Worm (Caenorhabditis elegans): ENCODE measurements around the gene W02F12.2.
A peak's percentile ranks its signal among the peaks of the same experiment; 100 is the strongest.

W02F12.2 gene

ce11 chrV:6656451-6657115, 40.9 kb downstream of the W02F12.2 start, which contains the start of gene snb-1 (continued):
- TF ChIP-seq jun-1 (tag; optimal IDR thresholded peaks at IDR 0.05) (peak; percentile 59), grh-1 (GFP tag; IDR thresholded peaks at IDR 0.05) (peak; percentile 58), skn-1 (tag; optimal IDR thresholded peaks at IDR 0.05) (peak; percentile 91), alr-1 (tag; optimal IDR thresholded peaks at IDR 0.05; ENCODE audit: borderline replicate concordance) (no peak), mdl-1 (tag; optimal IDR thresholded peaks at IDR 0.05) (peak in 1 of 2 experiments; percentile 57), lir-3 (tag; optimal IDR thresholded peaks at IDR 0.05; ENCODE audit: poor library complexity) (no peak), fos-1 (tag; optimal IDR thresholded peaks at IDR 0.05) (peak; percentile 1), dpl-1 (GFP tag; optimal IDR thresholded peaks at IDR 0.05) (peak; percentile 61 to 71 (median 62)), F16B12.6 (tag; optimal IDR thresholded peaks at IDR 0.05) (peak; percentile 95), ztf-11 (tag; optimal IDR thresholded peaks at IDR 0.05) (no peak), tlp-1 (tag; optimal IDR thresholded peaks at IDR 0.05) (no peak), lin-39 (tag; optimal IDR thresholded peaks at IDR 0.05) (no peak), ztf-4 (tag; optimal IDR thresholded peaks at IDR 0.05) (peak; percentile 35), C16A3.4 (tag; optimal IDR thresholded peaks at IDR 0.05) (peak; percentile 78), nhr-71 (tag; optimal IDR thresholded peaks at IDR 0.05) (peak; percentile 79), efl-1 (optimal IDR thresholded peaks at IDR 0.05) (peak; percentile 69 to 70), efl-1 (GFP tag; optimal IDR thresholded peaks at IDR 0.05 in 1 of 2) (peak; percentile 66 to 97), ceh-8 (GFP tag; optimal IDR thresholded peaks at IDR 0.05) (no peak), ceh-63 (GFP tag; optimal IDR thresholded peaks at IDR 0.05) (no peak), elt-3 (tag; optimal IDR thresholded peaks at IDR 0.05) (peak in 2 of 6 experiments; percentile 78 to 87), nhr-77 (tag; optimal IDR thresholded peaks at IDR 0.05) (peak; percentile 19), rnt-1 (tag; optimal IDR thresholded peaks at IDR 0.05) (peak; percentile 49), C34B4.2 (tag; optimal IDR thresholded peaks at IDR 0.05) (no peak), xbp-1 (tag; optimal IDR thresholded peaks at IDR 0.05) (peak; percentile 65), zip-4 (GFP tag; optimal IDR thresholded peaks at IDR 0.05) (peak; percentile 99), ceh-82 (tag; optimal IDR thresholded peaks at IDR 0.05) (peak; percentile 97 to 99 (median 97)), nhr-11 (tag; optimal IDR thresholded peaks at IDR 0.05) (no peak)

ce11 chrV:6655174-6655573, 42.3 kb downstream of the W02F12.2 start, which contains the start of gene syx-18:
Gene syx-18, minus strand, starts transcription at chrV:6655449.
- no peak for TF ChIP-seq snu-23 (GFP tag; optimal IDR thresholded peaks at IDR 0.05)
- TF ChIP-seq xbp-1 (tag; optimal IDR thresholded peaks at IDR 0.05), result no peak
- peak; percentile 3 for TF ChIP-seq fos-1 (tag; optimal IDR thresholded peaks at IDR 0.05)
- no peak for TF ChIP-seq unc-98 (GFP tag; IDR thresholded peaks at IDR 0.05)
- TF ChIP-seq tbx-2 (tag; optimal IDR thresholded peaks at IDR 0.05), result no peak
- TF ChIP-seq pax-3 (tag; optimal IDR thresholded peaks at IDR 0.05), result no peak
- TF ChIP-seq blmp-1 (tag; optimal IDR thresholded peaks at IDR 0.05), result no peak
- no peak for TF ChIP-seq lsy-2 (tag; optimal IDR thresholded peaks at IDR 0.05)
- TF ChIP-seq nhr-85 (tag), result no peak
- TF ChIP-seq ama-1 (optimal IDR thresholded peaks at IDR 0.05), result peak; percentile 58
- TF ChIP-seq nhr-77 (tag; optimal IDR thresholded peaks at IDR 0.05), result no peak
- no peak for TF ChIP-seq mab-9 (GFP tag; IDR thresholded peaks at IDR 0.05)
- TF ChIP-seq aly-2 (tag; optimal IDR thresholded peaks at IDR 0.05), result no peak
- no peak for TF ChIP-seq lin-14 (GFP tag; optimal IDR thresholded peaks at IDR 0.05)
- peak; percentile 18 for TF ChIP-seq nhr-47 (tag; optimal IDR thresholded peaks at IDR 0.05)
- TF ChIP-seq nhr-20 (tag; optimal IDR thresholded peaks at IDR 0.05), result no peak
- peak; percentile 5 for TF ChIP-seq nhr-90 (tag; optimal IDR thresholded peaks at IDR 0.05; ENCODE audit: poor library complexity)
- no peak for TF ChIP-seq dsc-1 (tag; optimal IDR thresholded peaks at IDR 0.05)
- TF ChIP-seq egl-13 (tag; optimal IDR thresholded peaks at IDR 0.05), result no peak
- no peak for TF ChIP-seq nhr-28 (tag; optimal IDR thresholded peaks at IDR 0.05)
- TF ChIP-seq sox-4 (tag; optimal IDR thresholded peaks at IDR 0.05), result no peak
- TF ChIP-seq efl-3 (GFP tag; optimal IDR thresholded peaks at IDR 0.05), result no peak
- no peak for TF ChIP-seq dpl-1 (GFP tag; optimal IDR thresholded peaks at IDR 0.05)
- no peak for TF ChIP-seq sup-37 (GFP tag; optimal IDR thresholded peaks at IDR 0.05)
- no peak for TF ChIP-seq lin-13 (GFP tag; optimal IDR thresholded peaks at IDR 0.05)

Measured in whole organism, L1 larva.